Fruit fly (Drosophila melanogaster): ENCODE results near the gene beta4GalT7.

Gene beta4GalT7

dm6 chr3R:25054451-25055188, 31.6 kb downstream of the beta4GalT7 start, which contains the start of gene CG31109:
CG31109 (minus strand) TSS chr3R:25054653.
- TF ChIP-seq CG17801 (GFP tag; optimal IDR thresholded peaks at IDR 0.05; ENCODE audit: partially characterized antibody): peak; percentile 32

- TF ChIP-seq CG17801 (GFP tag; optimal IDR thresholded peaks at IDR 0.05; ENCODE audit: partially characterized antibody): no peak
Observed at dm6 chr3R:25056016-25056415, 33.0 kb downstream of the beta4GalT7 start, which contains the start of the genes CG31111 and stac. CG31111 (minus strand) TSS chr3R:25056177. stac (plus strand) TSS chr3R:25056286.

dm6 chr3R:25056488-25057157, 33.6 kb downstream of the beta4GalT7 start:
- no peak for TF ChIP-seq CG17801 (GFP tag; optimal IDR thresholded peaks at IDR 0.05; ENCODE audit: partially characterized antibody)

dm6 chr3R:25060462-25060861, 37.4 kb downstream of the beta4GalT7 start:
- TF ChIP-seq CG17801 (GFP tag; optimal IDR thresholded peaks at IDR 0.05; ENCODE audit: partially characterized antibody): no peak

- peak; percentile 39 for TF ChIP-seq CG17801 (GFP tag; optimal IDR thresholded peaks at IDR 0.05; ENCODE audit: partially characterized antibody)
Observed at dm6 chr3R:25064907-25065841, 42.1 kb downstream of the beta4GalT7 start, which contains the start of the genes veli and PQBP1. veli (minus strand) TSS chr3R:25065591. PQBP1 (plus strand) TSS chr3R:25065791.

dm6 chr3R:25066856-25067255, 43.8 kb downstream of the beta4GalT7 start:
- TF ChIP-seq CG17801 (GFP tag; optimal IDR thresholded peaks at IDR 0.05; ENCODE audit: partially characterized antibody): no peak

- peak; percentile 77 for TF ChIP-seq CG17801 (GFP tag; optimal IDR thresholded peaks at IDR 0.05; ENCODE audit: partially characterized antibody)
Observed at dm6 chr3R:25069569-25069968, 46.5 kb downstream of the beta4GalT7 start, which contains the start of the genes Stt3B and CG11839. Stt3B (minus strand) TSS chr3R:25069637. CG11839 (plus strand) TSS chr3R:25069927.

- TF ChIP-seq CG17801 (GFP tag; optimal IDR thresholded peaks at IDR 0.05; ENCODE audit: partially characterized antibody): no peak
Observed at dm6 chr3R:25070871-25071270, 47.8 kb downstream of the beta4GalT7 start, which contains the start of gene CG11836. CG11836 (plus strand) TSS chr3R:25071126.

Data from ovary, adult (tissue).